Fruit fly (Drosophila melanogaster) whole organism, embryonic: ENCODE data around the gene Gr85a.

Source experiments
- Adf1 ChIP-seq: fragments of 200-800 bp; sonication (Bioruptor generic); IDR thresholded peaks from 2 replicates; pipeline ENCODE4 v1.3.6; 2022; ENCODE audit warnings: missing biosample characterization, missing genetic modification characterization
- Antp ChIP-seq: fragments of 200-800 bp; sonication (Bioruptor generic); optimal IDR thresholded peaks from 3 replicates; lab custom pipeline; 2016; ENCODE audit warnings: missing biosample characterization, missing genetic modification characterization
- CG12219 ChIP-seq: fragments of 200-800 bp; sonication (Bioruptor generic); optimal IDR thresholded peaks from 3 replicates; lab custom pipeline; 2018; ENCODE audit warnings: missing biosample characterization, mild to moderate bottlenecking, missing genetic modification characterization
- CG1233 ChIP-seq: fragments of 200-800 bp; sonication (Bioruptor generic); optimal IDR thresholded peaks from 4 replicates; lab custom pipeline; 2018; ENCODE audit warnings: missing biosample characterization, mild to moderate bottlenecking, missing genetic modification characterization
- CG12942 ChIP-seq: fragments of 200-800 bp; sonication (Bioruptor generic); optimal IDR thresholded peaks from 3 replicates; lab custom pipeline; 2016; ENCODE audit warnings: missing biosample characterization, missing genetic modification characterization
- CG13287 ChIP-seq: fragments of 200-800 bp; sonication (Bioruptor generic); IDR thresholded peaks from 2 replicates; pipeline ENCODE4 v1.3.6; 2022; ENCODE audit warnings: missing biosample characterization, missing genetic modification characterization; ENCODE audit not compliant: partially characterized antibody
- CG14710 ChIP-seq: fragments of 200-800 bp; sonication (Bioruptor generic); optimal IDR thresholded peaks from 3 replicates; lab custom pipeline; 2019; ENCODE audit warnings: missing biosample characterization, mild to moderate bottlenecking, missing genetic modification characterization, moderate library complexity
- CG15269 ChIP-seq: fragments of 200-800 bp; sonication (Bioruptor generic); optimal IDR thresholded peaks from 2 replicates; lab custom pipeline; 2018; ENCODE audit warnings: missing biosample characterization, mild to moderate bottlenecking, missing genetic modification characterization, moderate library complexity
- CG1602 ChIP-seq: fragments of 200-800 bp; sonication (Bioruptor generic); optimal IDR thresholded peaks from 3 replicates; lab custom pipeline; 2016; ENCODE audit warnings: missing biosample characterization, missing genetic modification characterization
- CG17186 ChIP-seq: fragments of 200-800 bp; sonication (Bioruptor generic); optimal IDR thresholded peaks from 3 replicates; lab custom pipeline; 2017; ENCODE audit warnings: missing biosample characterization, missing genetic modification reagents, missing genetic modification characterization
- CG17829 ChIP-seq: fragments of 200-800 bp; optimal IDR thresholded peaks from 2 replicates; lab custom pipeline; 2019; ENCODE audit warnings: missing biosample characterization, mild to moderate bottlenecking, missing genetic modification characterization, moderate library complexity
- CG18262 ChIP-seq: fragments of 200-800 bp; optimal IDR thresholded peaks from 3 replicates; lab custom pipeline; 2019; ENCODE audit warnings: missing biosample characterization, mild to moderate bottlenecking, missing genetic modification characterization, moderate library complexity
- CG2875 ChIP-seq: fragments of 200-800 bp; sonication (Bioruptor generic); optimal IDR thresholded peaks from 2 replicates; lab custom pipeline; 2017; ENCODE audit warnings: missing biosample characterization, mild to moderate bottlenecking, missing genetic modification characterization, missing genetic modification reagents
- CG3163 ChIP-seq: fragments of 200-800 bp; sonication (Bioruptor generic); optimal IDR thresholded peaks from 3 replicates; lab custom pipeline; 2016; ENCODE audit warnings: missing biosample characterization, missing genetic modification characterization
- CG34376 ChIP-seq: fragments of 200-800 bp; sonication (Bioruptor generic); optimal IDR thresholded peaks from 2 replicates; lab custom pipeline; 2018; ENCODE audit warnings: missing biosample characterization, mild to moderate bottlenecking, missing genetic modification characterization
- CG4360 ChIP-seq: fragments of 200-800 bp; sonication (Bioruptor generic); IDR thresholded peaks from 2 replicates; pipeline ENCODE4 v1.3.6; 2022; ENCODE audit warnings: missing biosample characterization, missing genetic modification characterization
- CG6791 ChIP-seq: fragments of 200-800 bp; sonication (Bioruptor generic); IDR thresholded peaks from 3 replicates; pipeline ENCODE4 v1.3.6; 2022; ENCODE audit warnings: missing biosample characterization, missing genetic modification characterization; ENCODE audit not compliant: partially characterized antibody
- CG8478 ChIP-seq: fragments of >200 bp; optimal IDR thresholded peaks from 2 replicates; lab custom pipeline; 2018
- CG8944 ChIP-seq: fragments of 200-800 bp; sonication (Bioruptor generic); optimal IDR thresholded peaks from 3 replicates; lab custom pipeline; 2016; ENCODE audit warnings: missing biosample characterization, missing genetic modification characterization
- CG9609 ChIP-seq: fragments of 200-800 bp; sonication (Bioruptor generic); optimal IDR thresholded peaks from 3 replicates; lab custom pipeline; 2016; ENCODE audit warnings: missing biosample characterization, missing genetic modification characterization
- Dip3 ChIP-seq: fragments of 200-800 bp; sonication (Bioruptor generic); optimal IDR thresholded peaks from 3 replicates; lab custom pipeline; 2016; ENCODE audit warnings: missing biosample characterization, missing genetic modification characterization
- Dll ChIP-seq: fragments of 200-800 bp; sonication (Bioruptor generic); IDR thresholded peaks from 4 replicates; pipeline ENCODE4 v1.3.6; 2022; ENCODE audit warnings: missing biosample characterization, missing genetic modification characterization; ENCODE audit not compliant: partially characterized antibody
- Ets97D ChIP-seq: fragments of 200-800 bp; sonication (Bioruptor generic); optimal IDR thresholded peaks from 3 replicates; lab custom pipeline; 2016; ENCODE audit warnings: missing biosample characterization, missing genetic modification characterization
- HLH3B ChIP-seq: fragments of 200-800 bp; sonication (Bioruptor generic); IDR thresholded peaks from 2 replicates; pipeline ENCODE4 v1.3.6; 2022; ENCODE audit warnings: missing biosample characterization, missing genetic modification characterization
- HLH54F ChIP-seq: fragments of 200-800 bp; sonication (Bioruptor generic); optimal IDR thresholded peaks from 3 replicates; lab custom pipeline; 2016; ENCODE audit warnings: missing biosample characterization, missing genetic modification characterization
- Hr3 ChIP-seq: fragments of 200-800 bp; sonication (Bioruptor generic); optimal IDR thresholded peaks from 3 replicates; lab custom pipeline; 2016; ENCODE audit warnings: missing biosample characterization, missing genetic modification characterization
- Lhr ChIP-seq: fragments of 200-800 bp; sonication (Bioruptor generic); optimal IDR thresholded peaks from 3 replicates; lab custom pipeline; 2017; ENCODE audit warnings: mild to moderate bottlenecking, missing biosample characterization, missing genetic modification reagents, missing genetic modification characterization
- Max ChIP-seq: fragments of 200-800 bp; sonication (Bioruptor generic); optimal IDR thresholded peaks from 2 replicates; lab custom pipeline; 2016; ENCODE audit warnings: missing biosample characterization, mild to moderate bottlenecking, missing genetic modification characterization
- Myb ChIP-seq: fragments of 200-800 bp; sonication (Bioruptor generic); optimal IDR thresholded peaks from 2 replicates; lab custom pipeline; 2016; ENCODE audit warnings: missing biosample characterization, missing genetic modification characterization
- PHDP ChIP-seq: fragments of 200-800 bp; sonication (Bioruptor generic); optimal IDR thresholded peaks from 3 replicates; lab custom pipeline; 2018; ENCODE audit warnings: missing biosample characterization, mild to moderate bottlenecking, missing genetic modification characterization, moderate library complexity
- Ptx1 ChIP-seq: fragments of 200-800 bp; sonication (Bioruptor generic); IDR thresholded peaks from 2 replicates; pipeline ENCODE4 v1.3.6; 2022; ENCODE audit warnings: missing biosample characterization, missing genetic modification characterization
- Ssrp ChIP-seq: fragments of 200-800 bp; sonication (Bioruptor generic); optimal IDR thresholded peaks from 2 replicates; lab custom pipeline; 2018; ENCODE audit warnings: missing biosample characterization, mild to moderate bottlenecking, missing genetic modification characterization, moderate library complexity
- Taf1 ChIP-seq: fragments of 200-800 bp; sonication (Bioruptor generic); IDR thresholded peaks from 2 replicates; pipeline ENCODE4 v1.3.6; 2022; ENCODE audit warnings: missing biosample characterization, missing genetic modification characterization
- Tbp ChIP-seq: fragments of >200 bp; optimal IDR thresholded peaks from 2 replicates; lab custom pipeline; 2018; ENCODE audit warnings: missing biosample characterization, missing genetic modification characterization
- Xrp1 ChIP-seq: fragments of 200-800 bp; sonication (Bioruptor generic); IDR thresholded peaks from 2 replicates; pipeline ENCODE4 v1.3.6; 2022; ENCODE audit warnings: missing biosample characterization, missing genetic modification characterization
- amos ChIP-seq: fragments of 200-800 bp; sonication (Bioruptor generic); IDR thresholded peaks from 2 replicates; pipeline ENCODE4 v1.3.6; 2022; ENCODE audit warnings: missing biosample characterization, missing genetic modification characterization; ENCODE audit not compliant: partially characterized antibody
- ash1 ChIP-seq: fragments of 200-800 bp; sonication (Bioruptor generic); optimal IDR thresholded peaks from 2 replicates; lab custom pipeline; 2018; ENCODE audit warnings: missing biosample characterization, mild to moderate bottlenecking, missing genetic modification characterization
- bab2 ChIP-seq: fragments of 200-800 bp; sonication (Bioruptor generic); optimal IDR thresholded peaks from 2 replicates; lab custom pipeline; 2016; ENCODE audit warnings: missing biosample characterization, missing genetic modification characterization
- chinmo ChIP-seq: fragments of 200-800 bp; sonication (Bioruptor generic); IDR thresholded peaks from 4 replicates; pipeline ENCODE4 v1.3.6; 2022; ENCODE audit warnings: missing biosample characterization, missing genetic modification characterization; ENCODE audit not compliant: partially characterized antibody
- ci ChIP-seq: fragments of 200-800 bp; sonication (Bioruptor generic); IDR thresholded peaks from 3 replicates; pipeline ENCODE4 v1.3.6; 2022; ENCODE audit warnings: missing biosample characterization, missing genetic modification characterization
- disco-r ChIP-seq: fragments of 200-800 bp; sonication (Bioruptor generic); optimal IDR thresholded peaks from 2 replicates; lab custom pipeline; 2016; ENCODE audit warnings: missing biosample characterization, missing genetic modification characterization
- fru ChIP-seq: fragments of >200 bp; optimal IDR thresholded peaks from 2 replicates; lab custom pipeline; 2017
- gcm2 ChIP-seq: fragments of 200-800 bp; sonication (Bioruptor generic); optimal IDR thresholded peaks from 2 replicates; lab custom pipeline; 2016; ENCODE audit warnings: missing biosample characterization, missing genetic modification characterization
- gro ChIP-seq: fragments of 200-800 bp; sonication (Bioruptor generic); optimal IDR thresholded peaks from 2 replicates; lab custom pipeline; 2016; ENCODE audit warnings: missing biosample characterization, missing genetic modification characterization
- hkb ChIP-seq, 2 experiments: fragments of 200-800 bp in 1 of 2; fragments of >200 bp in 1 of 2; sonication (Bioruptor generic) in 1 of 2; IDR thresholded peaks in 1 of 2; optimal IDR thresholded peaks in 1 of 2; 2 replicates each; pipeline versions ENCODE4 v1.3.6 to Lab custom; 2017 to 2022; ENCODE audit warnings: missing biosample characterization in 1 of 2, missing genetic modification characterization in 1 of 2
- nerfin-2 ChIP-seq: fragments of 200-800 bp; sonication (Bioruptor generic); IDR thresholded peaks from 2 replicates; pipeline ENCODE4 v1.3.6; 2022; ENCODE audit warnings: missing biosample characterization, missing genetic modification characterization; ENCODE audit not compliant: partially characterized antibody
- pho ChIP-seq: fragments of 200-800 bp; sonication (Bioruptor generic); optimal IDR thresholded peaks from 2 replicates; lab custom pipeline; 2016; ENCODE audit warnings: missing biosample characterization, missing genetic modification characterization
- tup ChIP-seq: fragments of 200-800 bp; sonication (Bioruptor generic); optimal IDR thresholded peaks from 2 replicates; lab custom pipeline; 2016; ENCODE audit warnings: missing biosample characterization, mild to moderate bottlenecking, missing genetic modification characterization, moderate library complexity
- vfl ChIP-seq: fragments of 200-800 bp; sonication (Bioruptor generic); optimal IDR thresholded peaks from 2 replicates; lab custom pipeline; 2016; ENCODE audit warnings: missing biosample characterization, missing genetic modification characterization

The Gr85a gene

dm6 chr3R:9985585-9986393, 10.8 kb downstream of the Gr85a start, which contains the start of gene Art4 (continued):
- TF ChIP-seq Tbp, result peak; percentile 54
- no peak for TF ChIP-seq gro
- TF ChIP-seq CG34376 (GFP tag; lab: Kevin White, UChicago), result peak; percentile 35
- TF ChIP-seq CG13287 (GFP tag; lab: Robert Waterston, UW), result peak; percentile 67
- peak; percentile 42 for TF ChIP-seq Ptx1 (GFP tag; lab: Robert Waterston, UW)
- TF ChIP-seq nerfin-2 (GFP tag; lab: Robert Waterston, UW), result no peak
- peak; percentile 66 for TF ChIP-seq Lhr
- peak; percentile 28 for TF ChIP-seq Antp
- TF ChIP-seq CG17829 (tag; lab: Kevin White, UChicago), result peak; percentile 42
- peak; percentile 13 for TF ChIP-seq CG1602 (GFP tag; lab: Kevin White, UChicago)
- peak; percentile 42 for TF ChIP-seq vfl (GFP tag; lab: Kevin White, UChicago)
- TF ChIP-seq chinmo, result 0 out of 4 replicates have a peak, but pooled peaks have one; percentile 54
- peak; percentile 9 for TF ChIP-seq PHDP (tag; lab: Kevin White, UChicago)
- TF ChIP-seq HLH54F (GFP tag; lab: Kevin White, UChicago), result peak; percentile 41
- peak; percentile 17 for TF ChIP-seq Ssrp (tag; lab: Kevin White, UChicago)
- TF ChIP-seq CG12219, result no peak
- TF ChIP-seq CG8944, result peak; percentile 13
- no peak for TF ChIP-seq CG9609 (GFP tag; lab: Kevin White, UChicago)
- TF ChIP-seq HLH3B (GFP tag; lab: Robert Waterston, UW), result peak; percentile 44; the same call in 1 of the 2 replicates
- TF ChIP-seq hkb (optimal IDR thresholded peaks at IDR 0.05; lab: Kevin White, UChicago), result peak; percentile 78
- TF ChIP-seq hkb (GFP tag; IDR thresholded peaks at IDR 0.05; lab: Robert Waterston, UW), result no peak
- peak; percentile 20 for TF ChIP-seq CG3163 (GFP tag; lab: Kevin White, UChicago)
- peak; percentile 26 for TF ChIP-seq bab2 (GFP tag; lab: Kevin White, UChicago)
- no peak for TF ChIP-seq gcm2 (GFP tag; lab: Kevin White, UChicago)
- peak; percentile 71 for TF ChIP-seq Dll
- peak; percentile 36 for TF ChIP-seq Ets97D (GFP tag; lab: Kevin White, UChicago)
- TF ChIP-seq CG4360 (GFP tag; lab: Robert Waterston, UW), result 0 out of 2 replicates have a peak, but pooled peaks have one; percentile 7
- no peak for TF ChIP-seq tup
- TF ChIP-seq Max (GFP tag; lab: Kevin White, UChicago), result peak; percentile 42
- TF ChIP-seq CG15269, result peak; percentile 4
- no peak for TF ChIP-seq Taf1 (GFP tag; lab: Robert Waterston, UW)
- TF ChIP-seq CG18262 (tag; lab: Kevin White, UChicago), result peak; percentile 35
- no peak for TF ChIP-seq CG2875 (GFP tag; lab: Kevin White, UChicago)
- peak; percentile 69 for TF ChIP-seq CG17186 (GFP tag; lab: Kevin White, UChicago)
- TF ChIP-seq Adf1, result no peak
- no peak for TF ChIP-seq CG1233 (GFP tag; lab: Kevin White, UChicago)
- TF ChIP-seq Xrp1 (GFP tag; lab: Robert Waterston, UW), result no peak
- peak; percentile 68 for TF ChIP-seq amos
- peak; percentile 83 for TF ChIP-seq CG14710 (tag; lab: Kevin White, UChicago)
- TF ChIP-seq CG8478 (lab: Kevin White, UChicago), result no peak
- TF ChIP-seq ash1, result no peak
- no peak for TF ChIP-seq disco-r
- TF ChIP-seq ci, result peak; percentile 46; the same call in 1 of the 3 replicates
- peak; percentile 37 for TF ChIP-seq Dip3 (GFP tag; lab: Kevin White, UChicago)
- TF ChIP-seq Myb (GFP tag; lab: Kevin White, UChicago), result peak; percentile 39
- TF ChIP-seq Hr3 (GFP tag; lab: Kevin White, UChicago), result peak; percentile 19
- no peak for TF ChIP-seq fru (lab: Kevin White, UChicago)
- peak; percentile 60; the same call in 2 of the 3 replicates for TF ChIP-seq CG6791 (GFP tag; lab: Robert Waterston, UW)
- peak; percentile 62 for TF ChIP-seq pho
- TF ChIP-seq CG12942 (GFP tag; lab: Kevin White, UChicago), result no peak
